Fruit fly (Drosophila melanogaster) whole organism, pupa: Measurements from ENCODE around the gene CG44422.

Experiments used
- CG10348 ChIP-seq: fragments of 200-800 bp; sonication (Bioruptor generic); IDR thresholded peaks from 2 replicates; pipeline ENCODE4 v1.3.6; 2022; ENCODE audit warnings: missing biosample characterization, missing genetic modification characterization
- CG12605 ChIP-seq: fragments of 200-800 bp; sonication (Bioruptor generic); IDR thresholded peaks from 2 replicates; pipeline ENCODE4 v1.3.6; 2022; ENCODE audit warnings: missing biosample characterization, missing genetic modification characterization
- CG13204 ChIP-seq: fragments of 200-800 bp; sonication (Bioruptor generic); optimal IDR thresholded peaks from 2 replicates; lab custom pipeline; 2018; ENCODE audit warnings: missing biosample characterization, mild to moderate bottlenecking, missing genetic modification characterization, moderate library complexity
- CG14655 ChIP-seq: fragments of 200-800 bp; sonication (Bioruptor generic); optimal IDR thresholded peaks from 3 replicates; lab custom pipeline; 2017; ENCODE audit warnings: mild to moderate bottlenecking, missing biosample characterization, missing genetic modification reagents, missing genetic modification characterization
- CG15710 ChIP-seq: fragments of 200-800 bp; sonication (Bioruptor generic); optimal IDR thresholded peaks from 2 replicates; lab custom pipeline; 2018; ENCODE audit warnings: missing biosample characterization, mild to moderate bottlenecking, missing genetic modification characterization, moderate library complexity
- CG17806 ChIP-seq: fragments of 200-800 bp; sonication (Bioruptor generic); optimal IDR thresholded peaks from 2 replicates; lab custom pipeline; 2018; ENCODE audit warnings: missing biosample characterization, mild to moderate bottlenecking, missing genetic modification characterization, moderate library complexity
- CG32121 ChIP-seq: fragments of 200-800 bp; sonication (Bioruptor generic); IDR thresholded peaks from 2 replicates; pipeline ENCODE4 v1.3.6; 2022; ENCODE audit warnings: missing biosample characterization, missing genetic modification characterization
- CG34367 ChIP-seq: fragments of 200-800 bp; sonication (Bioruptor generic); optimal IDR thresholded peaks from 2 replicates; lab custom pipeline; 2018; ENCODE audit warnings: missing biosample characterization, mild to moderate bottlenecking, missing genetic modification characterization
- CG4496 ChIP-seq: fragments of 200-800 bp; sonication (Bioruptor generic); IDR thresholded peaks from 3 replicates; pipeline ENCODE4 v1.3.6; 2022; ENCODE audit warnings: missing biosample characterization, missing genetic modification characterization
- CG8159 ChIP-seq: fragments of 200-800 bp; sonication (Bioruptor generic); optimal IDR thresholded peaks from 3 replicates; lab custom pipeline; 2018; ENCODE audit warnings: missing biosample characterization, mild to moderate bottlenecking, missing genetic modification characterization, moderate library complexity
- CG8301 ChIP-seq: fragments of 200-800 bp; sonication (Bioruptor generic); optimal IDR thresholded peaks from 2 replicates; lab custom pipeline; 2018; ENCODE audit warnings: missing biosample characterization, mild to moderate bottlenecking, missing genetic modification characterization
- CG9948 ChIP-seq: fragments of 200-800 bp; sonication (Bioruptor generic); optimal IDR thresholded peaks from 2 replicates; lab custom pipeline; 2018; ENCODE audit warnings: missing biosample characterization, mild to moderate bottlenecking, missing genetic modification characterization, moderate library complexity
- D1 ChIP-seq: fragments of 200-800 bp; sonication (Bioruptor generic); optimal IDR thresholded peaks from 2 replicates; lab custom pipeline; 2018; ENCODE audit warnings: missing biosample characterization, mild to moderate bottlenecking, missing genetic modification characterization, moderate library complexity
- EcR ChIP-seq: fragments of 200-800 bp; sonication (Bioruptor generic); optimal IDR thresholded peaks from 3 replicates; lab custom pipeline; 2019; ENCODE audit warnings: missing biosample characterization, missing genetic modification characterization, mild to moderate bottlenecking, moderate library complexity, missing genetic modification reagents
- Ets98B ChIP-seq: fragments of 200-800 bp; sonication (Bioruptor generic); IDR thresholded peaks from 2 replicates; pipeline ENCODE4 v1.3.6; 2022; ENCODE audit warnings: missing biosample characterization, missing genetic modification characterization
- Pif1A ChIP-seq: fragments of 200-800 bp; sonication (Bioruptor generic); optimal IDR thresholded peaks from 3 replicates; lab custom pipeline; 2016; ENCODE audit warnings: missing biosample characterization, missing genetic modification characterization
- Pif1B ChIP-seq: fragments of 200-800 bp; sonication (Bioruptor generic); optimal IDR thresholded peaks from 3 replicates; lab custom pipeline; 2016; ENCODE audit warnings: missing biosample characterization, missing genetic modification characterization
- Snoo ChIP-seq: fragments of 200-800 bp; sonication (Bioruptor generic); optimal IDR thresholded peaks from 3 replicates; lab custom pipeline; 2017; ENCODE audit warnings: missing biosample characterization, mild to moderate bottlenecking, missing genetic modification characterization, inconsistent platforms
- fd96Ca ChIP-seq: fragments of 200-800 bp; sonication (Bioruptor generic); IDR thresholded peaks from 3 replicates; pipeline ENCODE4 v1.3.6; 2022; ENCODE audit warnings: missing biosample characterization, missing genetic modification characterization
- gl ChIP-seq: fragments of 200-800 bp; sonication (Bioruptor generic); optimal IDR thresholded peaks from 2 replicates; lab custom pipeline; 2018; ENCODE audit warnings: missing biosample characterization, mild to moderate bottlenecking, missing genetic modification characterization
- rn ChIP-seq: fragments of 200-800 bp; sonication (Bioruptor generic); IDR thresholded peaks from 2 replicates; pipeline ENCODE4 v1.3.6; 2022; ENCODE audit warnings: missing biosample characterization, missing genetic modification characterization

The CG44422 gene

dm6 chrX:11302683-11303082 is at the start of gene CG44422:
Gene CG44422, minus strand, starts transcription at chrX:11302783.
- TF ChIP-seq CG13204 = no peak
- no peak for TF ChIP-seq Snoo (tag; lab: Kevin White, UChicago)
- no peak for TF ChIP-seq rn (GFP tag; lab: Robert Waterston, UW)
- TF ChIP-seq CG14655 (GFP tag; lab: Kevin White, UChicago) = no peak
- TF ChIP-seq CG15710 (tag; lab: Kevin White, UChicago) = no peak
- no peak for TF ChIP-seq CG8159 (tag; lab: Kevin White, UChicago)
- TF ChIP-seq Ets98B (GFP tag; lab: Robert Waterston, UW) = no peak
- TF ChIP-seq Pif1A (GFP tag; lab: Kevin White, UChicago) = no peak
- TF ChIP-seq CG17806 (tag; lab: Kevin White, UChicago) = no peak
- TF ChIP-seq fd96Ca (GFP tag; lab: Robert Waterston, UW) = no peak
- TF ChIP-seq EcR (GFP tag; lab: Kevin White, UChicago) = no peak
- TF ChIP-seq CG4496 = no peak
- no peak for TF ChIP-seq D1 (tag; lab: Kevin White, UChicago)
- TF ChIP-seq CG10348 (GFP tag; lab: Robert Waterston, UW) = no peak
- no peak for TF ChIP-seq CG9948 (tag; lab: Kevin White, UChicago)

DNA sequence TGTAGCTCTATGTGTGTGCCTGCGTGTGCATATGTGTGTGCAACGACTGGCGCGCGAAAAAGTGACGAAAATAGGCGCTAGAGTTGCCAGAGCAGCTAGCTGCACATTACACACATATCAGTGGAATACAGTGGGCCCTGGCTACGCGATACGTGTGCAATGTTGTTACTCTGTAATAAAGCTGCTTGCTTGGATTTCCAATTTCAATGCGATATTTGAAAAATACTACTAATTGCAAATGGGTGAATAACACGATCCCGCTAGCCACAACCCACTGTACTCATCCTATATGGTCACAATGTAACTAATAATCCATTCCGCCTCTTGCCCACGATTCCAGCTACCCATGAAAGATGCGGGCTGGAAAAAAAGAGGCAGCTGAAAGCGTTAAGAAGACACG is 48.8 kb upstream of the CG44422 start:
- TF ChIP-seq CG12605 (GFP tag; lab: Robert Waterston, UW) (peak; percentile 97), Snoo (tag; lab: Kevin White, UChicago) (peak; percentile 90), Pif1A (GFP tag; lab: Kevin White, UChicago) (peak; percentile 95), fd96Ca (GFP tag; lab: Robert Waterston, UW) (peak; percentile 99), CG17806 (tag; lab: Kevin White, UChicago) (peak; percentile 90), D1 (tag; lab: Kevin White, UChicago) (no peak), CG13204 (peak; percentile 88), CG15710 (tag; lab: Kevin White, UChicago) (peak; percentile 91), CG14655 (GFP tag; lab: Kevin White, UChicago) (peak; percentile 95), CG8159 (tag; lab: Kevin White, UChicago) (peak; percentile 89), rn (GFP tag; lab: Robert Waterston, UW) (peak; percentile 94), EcR (GFP tag; lab: Kevin White, UChicago) (no peak), Ets98B (GFP tag; lab: Robert Waterston, UW) (peak; percentile 98), CG9948 (tag; lab: Kevin White, UChicago) (peak; percentile 88), CG34367 (tag; lab: Kevin White, UChicago) (peak; percentile 92), CG4496 (peak; percentile 99), gl (peak; percentile 90), CG32121 (GFP tag; lab: Robert Waterston, UW) (peak; percentile 98), CG10348 (GFP tag; lab: Robert Waterston, UW) (peak; percentile 91), CG8301 (tag; lab: Kevin White, UChicago) (peak; percentile 95), Pif1B (GFP tag; lab: Kevin White, UChicago) (peak; percentile 88)

dm6 chrX:11350505-11351327 is 48.1 kb upstream of the CG44422 start, which contains the start of gene CG1737:
Gene CG1737, plus strand, starts transcription at chrX:11350608.
- TF ChIP-seq CG32121 (GFP tag; lab: Robert Waterston, UW) = no peak
- TF ChIP-seq Ets98B (GFP tag; lab: Robert Waterston, UW) = peak; percentile 47
- TF ChIP-seq CG4496 = peak; percentile 11; the same call in 1 of the 3 replicates

DNA sequence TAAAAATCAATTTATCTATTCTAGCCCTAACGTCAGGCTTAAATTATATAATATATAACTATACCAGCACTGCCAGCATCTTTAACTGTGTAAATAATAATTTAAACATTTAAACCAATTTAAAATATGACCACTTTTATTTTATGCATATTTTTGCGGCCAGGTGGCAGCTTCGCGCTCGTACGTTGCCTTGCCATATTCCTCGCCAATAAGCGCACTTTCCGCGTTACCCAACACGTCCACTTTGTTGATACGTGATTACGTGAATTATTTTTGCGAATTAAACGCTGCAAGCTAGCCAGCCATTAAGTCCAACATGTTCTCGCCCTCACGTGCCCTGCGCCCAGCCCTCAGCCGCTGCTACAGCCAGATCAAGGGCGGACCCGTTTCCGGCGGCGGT is 47.2 kb upstream of the CG44422 start, which contains the start of gene NdufV3:
Gene NdufV3, plus strand, starts transcription at position 219 of the 400 bp plus-strand sequence.
- TF ChIP-seq CG34367 (tag; lab: Kevin White, UChicago) (no peak), CG13204 (no peak), CG4496 (no peak), D1 (tag; lab: Kevin White, UChicago) (no peak), Pif1A (GFP tag; lab: Kevin White, UChicago) (no peak), CG32121 (GFP tag; lab: Robert Waterston, UW) (no peak), rn (GFP tag; lab: Robert Waterston, UW) (no peak), fd96Ca (GFP tag; lab: Robert Waterston, UW) (no peak), CG10348 (GFP tag; lab: Robert Waterston, UW) (no peak), CG14655 (GFP tag; lab: Kevin White, UChicago) (no peak), CG8301 (tag; lab: Kevin White, UChicago) (no peak)

DNA sequence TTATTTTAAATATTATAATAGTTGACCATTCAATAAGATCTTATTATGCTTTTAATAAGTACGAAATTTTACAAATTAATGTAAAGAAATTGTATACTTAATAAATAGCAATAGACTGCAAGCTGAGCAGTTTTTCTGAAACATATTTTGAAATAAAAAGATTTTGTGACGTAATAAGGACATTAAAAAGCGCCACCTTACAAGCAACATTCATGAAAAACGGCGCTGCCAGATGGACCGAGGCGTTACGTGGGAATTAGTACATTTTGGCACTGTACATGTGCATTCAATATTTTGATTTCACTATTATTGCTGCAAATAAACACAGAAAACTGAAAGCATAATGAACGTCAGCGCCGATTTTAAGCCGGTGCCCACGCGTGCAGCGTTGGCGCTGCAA is 46.2 kb upstream of the CG44422 start, which contains the start of gene CG1738:
Gene CG1738, plus strand, starts transcription at position 221 of the 400 bp plus-strand sequence.
- TF ChIP-seq EcR (GFP tag; lab: Kevin White, UChicago) = no peak
- TF ChIP-seq CG8301 (tag; lab: Kevin White, UChicago) = no peak
- no peak for TF ChIP-seq Pif1B (GFP tag; lab: Kevin White, UChicago)

DNA sequence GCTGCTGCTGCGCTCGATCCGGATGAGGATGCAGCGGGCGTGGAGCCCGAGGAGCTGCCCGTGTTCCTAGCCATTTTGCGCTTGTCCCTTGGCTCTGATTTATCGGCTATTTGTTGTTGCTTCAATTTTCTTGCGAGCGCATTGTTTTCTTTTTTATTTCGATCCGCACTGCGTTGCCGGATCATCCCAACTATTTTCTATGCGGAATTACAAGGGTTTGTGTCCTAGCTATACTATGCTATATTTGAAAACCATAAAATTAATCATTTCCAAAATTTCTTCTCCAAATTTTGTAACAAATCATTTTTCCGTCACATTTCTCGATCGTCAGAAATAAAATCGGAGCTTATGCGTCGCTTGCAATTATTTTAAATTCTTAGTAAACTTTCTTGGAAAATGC is 45.2 kb upstream of the CG44422 start, which contains the start of the genes GCS1 and CG11756:
Gene GCS1, minus strand, starts transcription at position 193 of the 400 bp plus-strand sequence.
Gene CG11756, plus strand, starts transcription at position 312 of the 400 bp plus-strand sequence.
- TF ChIP-seq CG10348 (GFP tag; lab: Robert Waterston, UW) = no peak
- peak; percentile 1 for TF ChIP-seq CG15710 (tag; lab: Kevin White, UChicago)
